Fruit fly (Drosophila melanogaster) whole organism: ENCODE measurements around the gene Nepl20.

Source experiments
- CG8478 ChIP-seq: fragments of >200 bp; optimal IDR thresholded peaks from 2 replicates; lab custom pipeline; 2018; ENCODE audit warnings: inconsistent platforms
- Dll ChIP-seq: fragments of >200 bp; optimal IDR thresholded peaks from 2 replicates; lab custom pipeline; 2017
- EcR ChIP-seq, 2 experiments: fragments of >200 bp; optimal IDR thresholded peaks; 2 replicates each; lab custom pipeline; 2017; ENCODE audit warnings: missing biosample characterization in 2 of 2, missing genetic modification characterization in 2 of 2, missing genetic modification reagents in 2 of 2
- pan ChIP-seq: fragments of >200 bp; optimal IDR thresholded peaks from 2 replicates; lab custom pipeline; 2017
- psq ChIP-seq: fragments of >200 bp; optimal IDR thresholded peaks from 2 replicates; lab custom pipeline; 2017
- usp ChIP-seq: fragments of >200 bp; optimal IDR thresholded peaks from 2 replicates; lab custom pipeline; 2017; ENCODE audit warnings: missing biosample characterization, missing genetic modification characterization, mixed read lengths

- TF ChIP-seq usp (GFP tag; lab: Kevin White, UChicago) (no peak), pan (no peak), EcR (GFP tag; optimal IDR thresholded peaks at IDR 0.05; lab: Kevin White, UChicago) (no peak), psq (lab: Kevin White, UChicago) (no peak), CG8478 (no peak), Dll (no peak)
Observed at dm6 chr3R:28841968-28842367, 38.6 kb upstream of the Nepl20 start.
